Fruit fly (Drosophila melanogaster) whole organism, larva: ENCODE results near the gene Irp-1A.

ENCODE experiments used
- noc ChIP-seq: fragments of 200-800 bp; sonication (Bioruptor generic); optimal IDR thresholded peaks from 3 replicates; lab custom pipeline; 2019; ENCODE audit warnings: missing biosample characterization, mild to moderate bottlenecking, missing genetic modification characterization, moderate library complexity

Gene Irp-1A

dm6 chr3R:22724149-22724973 is at the start of gene Irp-1A:
TSS of gene Irp-1A (minus strand) at chr3R:22724587.
- peak; percentile 58 for TF ChIP-seq noc

- TF ChIP-seq noc = no peak
These were observed 47.3 kb upstream of the Irp-1A start, which contains the start of gene CG43095 for dm6 chr3R:22771670-22772069. TSS of gene CG43095 (minus strand) at chr3R:22771770.

- no peak for TF ChIP-seq noc
These were observed 46.5 kb upstream of the Irp-1A start, which contains the start of gene CG43094 for dm6 chr3R:22770887-22771286. TSS of gene CG43094 (minus strand) at chr3R:22770987.

dm6 chr3R:22770207-22770606 is 45.8 kb upstream of the Irp-1A start, which contains the start of gene CG43093:
TSS of gene CG43093 (minus strand) at chr3R:22770307.
- TF ChIP-seq noc = no peak

dm6 chr3R:22769567-22769966 is 45.2 kb upstream of the Irp-1A start, which contains the start of gene CG43092:
TSS of gene CG43092 (minus strand) at chr3R:22769667.
- no peak for TF ChIP-seq noc

- no peak for TF ChIP-seq noc
These were observed 44.2 kb upstream of the Irp-1A start, which contains the start of gene CG43091 for dm6 chr3R:22768633-22769032. TSS of gene CG43091 (minus strand) at chr3R:22768733.

- no peak for TF ChIP-seq noc
These were observed 43.2 kb upstream of the Irp-1A start, which contains the start of gene CG13841 for dm6 chr3R:22767599-22767998. TSS of gene CG13841 (minus strand) at chr3R:22767699.

dm6 chr3R:22766072-22766471 is 41.7 kb upstream of the Irp-1A start, which contains the start of gene Nepl15:
TSS of gene Nepl15 (minus strand) at chr3R:22766172.
- no peak for TF ChIP-seq noc

dm6 chr3R:22763587-22763986 is 39.2 kb upstream of the Irp-1A start, which contains the start of gene Nepl14:
TSS of gene Nepl14 (minus strand) at chr3R:22763711.
- TF ChIP-seq noc = no peak

dm6 chr3R:22760988-22761387 is 36.6 kb upstream of the Irp-1A start, which contains the start of gene Nepl13:
TSS of gene Nepl13 (minus strand) at chr3R:22761076.
- no peak for TF ChIP-seq noc

- no peak for TF ChIP-seq noc
These were observed 32.7 kb upstream of the Irp-1A start for dm6 chr3R:22757117-22757516.

dm6 chr3R:22756289-22756688 is 31.9 kb upstream of the Irp-1A start:
- no peak for TF ChIP-seq noc

- TF ChIP-seq noc = no peak
These were observed 30.9 kb upstream of the Irp-1A start for dm6 chr3R:22755187-22755777.

- peak; percentile 49 for TF ChIP-seq noc
These were observed 29.7 kb upstream of the Irp-1A start for dm6 chr3R:22753895-22754774.

dm6 chr3R:22753600-22753894 is 29.2 kb upstream of the Irp-1A start:
- TF ChIP-seq noc = no peak

- TF ChIP-seq noc = no peak
These were observed 28.5 kb upstream of the Irp-1A start for dm6 chr3R:22752929-22753328.

- no peak for TF ChIP-seq noc
These were observed 27.3 kb upstream of the Irp-1A start for dm6 chr3R:22751698-22752097.
